Worm (Caenorhabditis elegans) whole organism, L4 larva: ENCODE measurements around the gene taf-8.

ENCODE experiments used
- F26F4.8 ChIP-seq: fragments of 200-800 bp; sonication (Bioruptor generic); conservative IDR thresholded peaks from 2 replicates; pipeline ENCODE4 v1.3.6; 2022; ENCODE audit warnings: missing genetic modification characterization, missing compliant biosample characterization
- F37D6.2 ChIP-seq: sonication (generic microtip); optimal IDR thresholded peaks from 2 replicates; lab custom pipeline; 2016; ENCODE audit warnings: mild to moderate bottlenecking, missing genetic modification characterization, missing compliant biosample characterization
- F49E8.2 ChIP-seq: sonication (generic microtip); optimal IDR thresholded peaks from 2 replicates; lab custom pipeline; 2016; ENCODE audit warnings: missing compliant biosample characterization, mild to moderate bottlenecking, missing genetic modification characterization, borderline replicate concordance
- R02D3.7 ChIP-seq: fragments of 150-350 bp; sonication (generic microtip); optimal IDR thresholded peaks from 3 replicates; lab custom pipeline; 2014; ENCODE audit warnings: missing biosample characterization, missing genetic modification characterization
- T20F7.1 ChIP-seq: fragments of 200-800 bp; sonication (Bioruptor generic); optimal IDR thresholded peaks from 2 replicates; lab custom pipeline; 2018; ENCODE audit warnings: mild to moderate bottlenecking, missing genetic modification characterization, missing compliant biosample characterization
- Y48G9A.11 ChIP-seq: fragments of 200-800 bp; sonication (Bioruptor generic); IDR thresholded peaks from 2 replicates; pipeline ENCODE4 v1.3.6; 2022; ENCODE audit warnings: missing genetic modification reagents, missing genetic modification characterization, missing compliant biosample characterization
- Y5F2A.4 ChIP-seq: fragments of 200-800 bp; sonication (Bioruptor generic); optimal IDR thresholded peaks from 2 replicates; lab custom pipeline; 2018; ENCODE audit warnings: mild to moderate bottlenecking, missing genetic modification characterization, missing compliant biosample characterization
- aha-1 ChIP-seq: fragments of 150-350 bp; peaks from one replicate; lab custom pipeline; 2014; ENCODE audit warnings: missing biosample characterization, missing genetic modification characterization
- ceh-44 ChIP-seq: fragments of 200-800 bp; sonication (Bioruptor generic); IDR thresholded peaks from 2 replicates; pipeline ENCODE4 v1.3.6; 2022; ENCODE audit warnings: missing genetic modification reagents, missing genetic modification characterization, missing compliant biosample characterization
- ctbp-1 ChIP-seq: fragments of 200-800 bp; sonication (Bioruptor generic); IDR thresholded peaks from 2 replicates; pipeline ENCODE4 v1.3.6; 2022; ENCODE audit warnings: missing genetic modification reagents, missing genetic modification characterization, missing compliant biosample characterization
- daf-16 ChIP-seq, 3 experiments: sonication (generic microtip); optimal IDR thresholded peaks; 2 replicates each; lab custom pipeline; 2016 to 2017; ENCODE audit warnings: missing genetic modification characterization in 3 of 3, missing genetic modification reagents in 3 of 3, mild to moderate bottlenecking in 2 of 3, missing compliant biosample characterization in 2 of 3, missing biosample characterization in 1 of 3, moderate library complexity in 1 of 3
- dpl-1 ChIP-seq: fragments of 150-350 bp; optimal IDR thresholded peaks from 2 replicates; lab custom pipeline; 2014; ENCODE audit warnings: missing biosample characterization, missing genetic modification reagents, missing genetic modification characterization
- dve-1 ChIP-seq: sonication (generic microtip); optimal IDR thresholded peaks from 2 replicates; lab custom pipeline; 2017; ENCODE audit warnings: antibody characterized with exemption, mild to moderate bottlenecking, missing genetic modification characterization, missing compliant biosample characterization; ENCODE audit not compliant: insufficient read depth
- egl-27 ChIP-seq: sonication (generic microtip); optimal IDR thresholded peaks from 3 replicates; lab custom pipeline; 2017; ENCODE audit warnings: missing biosample characterization, missing genetic modification reagents, missing genetic modification characterization
- egl-43 ChIP-seq: fragments of 200-800 bp; sonication (Bioruptor generic); IDR thresholded peaks from 2 replicates; pipeline ENCODE4 v1.3.6; 2022; ENCODE audit warnings: missing genetic modification reagents, missing genetic modification characterization, missing compliant biosample characterization
- fkh-10 ChIP-seq: fragments of 150-350 bp; optimal IDR thresholded peaks from 2 replicates; lab custom pipeline; 2014; ENCODE audit warnings: missing biosample characterization, missing genetic modification reagents, missing genetic modification characterization
- gei-8 ChIP-seq: fragments of 200-800 bp; sonication (Bioruptor generic); optimal IDR thresholded peaks from 2 replicates; lab custom pipeline; 2018; ENCODE audit warnings: mild to moderate bottlenecking, missing genetic modification characterization, missing compliant biosample characterization
- hlh-11 ChIP-seq: fragments of 200-800 bp; sonication (Bioruptor generic); optimal IDR thresholded peaks from 2 replicates; lab custom pipeline; 2018; ENCODE audit warnings: mild to moderate bottlenecking, missing genetic modification characterization, missing compliant biosample characterization
- hlh-30 ChIP-seq: sonication (generic microtip); optimal IDR thresholded peaks from 2 replicates; lab custom pipeline; 2017; ENCODE audit warnings: antibody characterized with exemption, mild to moderate bottlenecking, missing genetic modification characterization, missing compliant biosample characterization; ENCODE audit not compliant: insufficient read depth
- hmg-1.1 ChIP-seq: fragments of 200-800 bp; sonication (Bioruptor generic); IDR thresholded peaks from 2 replicates; pipeline ENCODE4 v1.3.6; 2022; ENCODE audit warnings: missing genetic modification reagents, missing genetic modification characterization, missing compliant biosample characterization
- lin-1 ChIP-seq: fragments of 200-800 bp; sonication (Bioruptor generic); IDR thresholded peaks from 2 replicates; pipeline ENCODE4 v1.3.6; 2022; ENCODE audit warnings: missing genetic modification reagents, missing genetic modification characterization, missing compliant biosample characterization
- lin-13 ChIP-seq: fragments of 150-350 bp; optimal IDR thresholded peaks from 2 replicates; lab custom pipeline; 2014; ENCODE audit warnings: missing biosample characterization, missing genetic modification reagents, missing genetic modification characterization
- lir-3 ChIP-seq: sonication (generic microtip); optimal IDR thresholded peaks from 2 replicates; lab custom pipeline; 2016; ENCODE audit warnings: mild to moderate bottlenecking, missing genetic modification characterization, missing compliant biosample characterization
- lsy-2 ChIP-seq, 2 experiments: fragments of 150-350 bp in 1 of 2; sonication (generic microtip) in 1 of 2; optimal IDR thresholded peaks; 2 replicates each; lab custom pipeline; 2014 to 2017; ENCODE audit warnings: missing biosample characterization in 2 of 2, missing genetic modification characterization in 2 of 2
- mdt-29 ChIP-seq: fragments of 200-800 bp; sonication (Bioruptor generic); IDR thresholded peaks from 2 replicates; pipeline ENCODE4 v1.3.6; 2022; ENCODE audit warnings: missing genetic modification reagents, missing genetic modification characterization, missing compliant biosample characterization
- mep-1 ChIP-seq: fragments of 150-350 bp; sonication (generic microtip); optimal IDR thresholded peaks from 3 replicates; lab custom pipeline; 2014; ENCODE audit warnings: missing biosample characterization, missing genetic modification characterization
- mes-2 ChIP-seq: sonication (generic microtip); optimal IDR thresholded peaks from 2 replicates; lab custom pipeline; 2016; ENCODE audit warnings: missing genotype, mild to moderate bottlenecking, missing genetic modification characterization, missing compliant biosample characterization; ENCODE audit not compliant: poor library complexity, severe bottlenecking
- mxl-2 ChIP-seq: fragments of 200-800 bp; sonication (Bioruptor generic); conservative IDR thresholded peaks from 2 replicates; pipeline ENCODE4 v1.3.6; 2022; ENCODE audit warnings: missing genetic modification reagents, missing genetic modification characterization, missing compliant biosample characterization
- nhr-11 ChIP-seq: fragments of 150-350 bp; optimal IDR thresholded peaks from 2 replicates; lab custom pipeline; 2014; ENCODE audit warnings: missing biosample characterization, missing genetic modification characterization
- nhr-28 ChIP-seq: fragments of 150-350 bp; optimal IDR thresholded peaks from 2 replicates; lab custom pipeline; 2014; ENCODE audit warnings: missing biosample characterization, missing genetic modification characterization
- nhr-41 ChIP-seq: fragments of 200-800 bp; sonication (Bioruptor generic); IDR thresholded peaks from 2 replicates; pipeline ENCODE4 v1.3.6; 2022; ENCODE audit warnings: missing genetic modification reagents, missing genetic modification characterization, missing compliant biosample characterization
- nhr-42 ChIP-seq: fragments of 200-800 bp; sonication (Bioruptor generic); IDR thresholded peaks from 2 replicates; pipeline ENCODE4 v1.3.6; 2022; ENCODE audit warnings: missing genetic modification characterization, missing compliant biosample characterization
- nhr-48 ChIP-seq: sonication (generic microtip); optimal IDR thresholded peaks from 2 replicates; lab custom pipeline; 2016; ENCODE audit warnings: mild to moderate bottlenecking, missing genetic modification characterization, missing compliant biosample characterization
- nhr-76 ChIP-seq: fragments of 150-350 bp; optimal IDR thresholded peaks from 2 replicates; lab custom pipeline; 2014; ENCODE audit warnings: missing biosample characterization, missing genetic modification characterization
- pha-4 ChIP-seq, 2 experiments: fragments of 150-350 bp in 1 of 2; fragments of 200-800 bp in 1 of 2; sonication (Bioruptor generic) in 1 of 2; IDR thresholded peaks in 1 of 2; optimal IDR thresholded peaks in 1 of 2; 2 replicates each; pipeline versions ENCODE4 v1.3.6 to Lab custom; 2014 to 2022; ENCODE audit warnings: missing genetic modification characterization in 2 of 2, missing genetic modification reagents in 2 of 2, missing biosample characterization in 1 of 2, missing compliant biosample characterization in 1 of 2
- pqm-1 ChIP-seq: sonication (generic microtip); optimal IDR thresholded peaks from 2 replicates; lab custom pipeline; 2017; ENCODE audit warnings: missing biosample characterization, missing genetic modification characterization
- sdz-12 ChIP-seq: fragments of 200-800 bp; sonication (Bioruptor generic); optimal IDR thresholded peaks from 2 replicates; lab custom pipeline; 2018; ENCODE audit warnings: mild to moderate bottlenecking, missing genetic modification characterization, missing compliant biosample characterization
- snpc-1.2 ChIP-seq: fragments of 200-800 bp; sonication (Bioruptor generic); IDR thresholded peaks from 2 replicates; pipeline ENCODE4 v1.3.6; 2022; ENCODE audit warnings: missing genetic modification reagents, missing genetic modification characterization, missing compliant biosample characterization
- spr-3 ChIP-seq: fragments of 200-800 bp; sonication (Bioruptor generic); optimal IDR thresholded peaks from 2 replicates; lab custom pipeline; 2018; ENCODE audit warnings: mild to moderate bottlenecking, missing genetic modification characterization, missing compliant biosample characterization
- tra-1 ChIP-seq: fragments of 200-800 bp; sonication (Bioruptor generic); IDR thresholded peaks from 2 replicates; pipeline ENCODE4 v1.3.6; 2022; ENCODE audit warnings: missing genetic modification reagents, missing genetic modification characterization, missing compliant biosample characterization
- unc-130 ChIP-seq: sonication (generic microtip); optimal IDR thresholded peaks from 2 replicates; lab custom pipeline; 2016; ENCODE audit warnings: missing genetic modification reagents, missing genetic modification characterization, missing compliant biosample characterization
- unc-62 ChIP-seq, 3 experiments: fragments of 150-350 bp in 1 of 3; sonication (generic microtip); optimal IDR thresholded peaks in 2 of 3; peaks in 1 of 3; 1 replicate in 1 of 3; 2 replicates in 2 of 3; lab custom pipeline; 2014 to 2017; ENCODE audit warnings: missing biosample characterization in 3 of 3, missing genetic modification characterization in 3 of 3, missing genetic modification reagents in 3 of 3, missing genotype in 1 of 3
- zip-11 ChIP-seq: fragments of 200-800 bp; sonication (Bioruptor generic); IDR thresholded peaks from 2 replicates; pipeline ENCODE4 v1.3.6; 2022; ENCODE audit warnings: missing genetic modification characterization, missing compliant biosample characterization
- zip-2 ChIP-seq: fragments of 150-350 bp; optimal IDR thresholded peaks from 2 replicates; lab custom pipeline; 2014; ENCODE audit warnings: missing biosample characterization, missing genetic modification characterization

The taf-8 gene

DNA sequence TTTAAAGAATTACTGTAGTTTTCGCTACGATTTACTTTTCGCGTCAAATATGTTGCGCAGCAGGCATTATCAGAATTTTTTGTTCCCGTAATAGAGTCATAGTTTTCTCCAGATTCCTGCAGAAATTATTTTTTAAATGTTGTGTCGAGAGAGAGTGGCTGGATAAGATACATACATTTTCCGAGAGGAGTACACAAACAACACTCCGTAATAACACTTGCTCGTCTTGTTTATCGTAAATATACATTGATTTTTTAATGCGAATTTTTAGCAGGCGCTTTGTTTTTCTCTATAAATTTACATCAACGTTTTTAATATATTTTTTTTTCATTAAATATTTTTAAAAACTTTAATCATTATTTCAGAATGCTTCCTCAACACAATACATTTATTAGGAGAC is at the start of gene taf-8:
Gene taf-8 (plus strand): TSS at position 360 of the 400 bp plus-strand sequence.
- peak; percentile 66 for TF ChIP-seq dpl-1 (GFP tag; lab: Kevin White, UChicago)
- no peak for TF ChIP-seq nhr-42 (GFP tag; lab: Robert Waterston, UW)
- peak; percentile 26 for TF ChIP-seq fkh-10 (GFP tag; lab: Kevin White, UChicago)
- TF ChIP-seq mxl-2 (GFP tag; lab: Robert Waterston, UW) = no peak
- no peak for TF ChIP-seq F26F4.8 (GFP tag; lab: Robert Waterston, UW)
- TF ChIP-seq F37D6.2 (tag; lab: Kevin White, UChicago) = no peak
- TF ChIP-seq R02D3.7 (tag; lab: Kevin White, UChicago) = peak; percentile 68
- no peak for TF ChIP-seq snpc-1.2 (GFP tag; lab: Robert Waterston, UW)
- TF ChIP-seq ceh-44 = no peak
- TF ChIP-seq hlh-11 (tag; lab: Kevin White, UChicago) = no peak
- TF ChIP-seq zip-11 (GFP tag; lab: Robert Waterston, UW) = no peak
- TF ChIP-seq nhr-11 (tag; lab: Kevin White, UChicago) = peak; percentile 21
- TF ChIP-seq Y48G9A.11 (GFP tag; lab: Robert Waterston, UW) = peak; percentile 98
- TF ChIP-seq aha-1 (tag; lab: Kevin White, UChicago) = peak; percentile 78
- TF ChIP-seq T20F7.1 (GFP tag; lab: Kevin White, UChicago) = peak; percentile 97
- TF ChIP-seq spr-3 (GFP tag; lab: Kevin White, UChicago) = no peak
- TF ChIP-seq unc-62 (GFP tag; optimal IDR thresholded peaks at IDR 0.05 in 1 of 2; lab: Kevin White, UChicago) = peak in 1 of 2 experiments; percentile 59
- TF ChIP-seq unc-62 (tag; optimal IDR thresholded peaks at IDR 0.05; lab: Kevin White, UChicago) = no peak
- no peak for TF ChIP-seq gei-8 (GFP tag; lab: Kevin White, UChicago)
- peak in 1 of 2 experiments; percentile 82 for TF ChIP-seq lsy-2 (tag; optimal IDR thresholded peaks at IDR 0.05; lab: Kevin White, UChicago)
- peak; percentile 60 for TF ChIP-seq mes-2 (tag; lab: Kevin White, UChicago)
- peak; percentile 9 for TF ChIP-seq nhr-28 (tag; lab: Kevin White, UChicago)
- no peak for TF ChIP-seq nhr-48
- no peak for TF ChIP-seq daf-16 (GFP tag; optimal IDR thresholded peaks at IDR 0.05; lab: Kevin White, UChicago)
- TF ChIP-seq daf-16 (tag; optimal IDR thresholded peaks at IDR 0.05; lab: Kevin White, UChicago) = peak; percentile 42
- no peak for TF ChIP-seq tra-1 (GFP tag; lab: Robert Waterston, UW)
- TF ChIP-seq nhr-76 (tag; lab: Kevin White, UChicago) = no peak
- TF ChIP-seq unc-130 (GFP tag; lab: Kevin White, UChicago) = no peak
- TF ChIP-seq mdt-29 (GFP tag; lab: Robert Waterston, UW) = no peak
- no peak for TF ChIP-seq zip-2 (tag; lab: Kevin White, UChicago)
- no peak for TF ChIP-seq dve-1 (tag; lab: Kevin White, UChicago)

DNA sequence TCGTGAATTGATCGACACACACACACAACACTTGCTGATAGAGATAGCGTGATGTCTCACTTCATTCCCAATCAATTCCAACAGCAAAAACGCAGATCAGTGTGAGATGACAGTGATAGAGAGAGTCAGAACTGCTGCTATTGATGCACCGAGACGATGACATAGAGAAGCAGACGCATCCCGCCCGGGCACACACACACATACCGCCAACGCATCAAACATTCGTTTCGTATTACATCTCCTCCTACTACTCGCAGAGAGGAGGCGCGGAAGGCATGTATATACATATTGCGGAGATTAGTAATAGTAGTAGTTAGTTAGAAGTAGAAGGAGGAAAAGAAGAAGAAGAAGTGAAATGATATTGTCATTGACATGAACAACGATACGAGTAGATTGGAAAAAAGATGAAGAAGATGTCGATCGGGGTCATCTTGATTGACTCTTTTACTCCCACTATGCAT is 49.7 kb upstream of the taf-8 start:
- TF ChIP-seq hlh-11 (tag; lab: Kevin White, UChicago) (peak; percentile 92), lin-1 (GFP tag; lab: Robert Waterston, UW) (peak; percentile 56; the same call in 1 of the 2 replicates), zip-2 (tag; lab: Kevin White, UChicago) (no peak), egl-43 (GFP tag; lab: Robert Waterston, UW) (0 out of 2 replicates have a peak, but pooled peaks have one; percentile 7), lsy-2 (tag; optimal IDR thresholded peaks at IDR 0.05; lab: Kevin White, UChicago) (peak; percentile 45 to 48), T20F7.1 (GFP tag; lab: Kevin White, UChicago) (peak; percentile 43), tra-1 (GFP tag; lab: Robert Waterston, UW) (peak; percentile 53), ctbp-1 (GFP tag; lab: Robert Waterston, UW) (no peak), sdz-12 (no peak), F49E8.2 (tag; lab: Kevin White, UChicago) (no peak), hmg-1.1 (GFP tag; lab: Robert Waterston, UW) (peak; percentile 46), nhr-41 (0 out of 2 replicates have a peak, but pooled peaks have one; percentile 53), nhr-11 (tag; lab: Kevin White, UChicago) (peak; percentile 79), hlh-30 (tag; lab: Kevin White, UChicago) (peak; percentile 79), Y48G9A.11 (GFP tag; lab: Robert Waterston, UW) (no peak), lin-13 (GFP tag; lab: Kevin White, UChicago) (no peak), egl-27 (no peak), pha-4 (GFP tag; IDR thresholded peaks at IDR 0.05; lab: Robert Waterston, UW) (peak; percentile 66), pha-4 (tag; optimal IDR thresholded peaks at IDR 0.05; lab: Kevin White, UChicago) (peak; percentile 18), gei-8 (GFP tag; lab: Kevin White, UChicago) (no peak), unc-62 (GFP tag; optimal IDR thresholded peaks at IDR 0.05 in 1 of 2; lab: Kevin White, UChicago) (peak in 1 of 2 experiments; percentile 42), unc-62 (tag; optimal IDR thresholded peaks at IDR 0.05; lab: Kevin White, UChicago) (no peak), mxl-2 (GFP tag; lab: Robert Waterston, UW) (0 out of 2 replicates have a peak, but pooled peaks have one; percentile 33), mep-1 (tag; lab: Kevin White, UChicago) (peak; percentile 75), mes-2 (tag; lab: Kevin White, UChicago) (peak; percentile 39), lir-3 (no peak), pqm-1 (tag; lab: Kevin White, UChicago) (peak; percentile 41), Y5F2A.4 (GFP tag; lab: Kevin White, UChicago) (no peak)
